Fruit fly (Drosophila melanogaster) whole organism, embryonic: ENCODE data around the gene dpp.

Experiments used
- CG10209 ChIP-seq: fragments of 200-800 bp; sonication (Bioruptor generic); optimal IDR thresholded peaks from 3 replicates; lab custom pipeline; 2017; ENCODE audit warnings: missing biosample characterization, mild to moderate bottlenecking, missing genetic modification characterization, missing genetic modification reagents
- CG10565 ChIP-seq: fragments of 200-800 bp; sonication (Bioruptor generic); optimal IDR thresholded peaks from 3 replicates; lab custom pipeline; 2016; ENCODE audit warnings: missing biosample characterization, mild to moderate bottlenecking, missing genetic modification characterization
- CG11085 ChIP-seq: fragments of 200-800 bp; sonication (Bioruptor generic); IDR thresholded peaks from 2 replicates; pipeline ENCODE4 v1.3.6; 2022; ENCODE audit warnings: missing biosample characterization, missing genetic modification characterization
- CG11560 ChIP-seq: fragments of 200-800 bp; sonication (Bioruptor generic); IDR thresholded peaks from 3 replicates; pipeline ENCODE4 v1.3.6; 2022; ENCODE audit warnings: missing biosample characterization, missing genetic modification characterization
- CG12104 ChIP-seq: fragments of 200-800 bp; sonication (Bioruptor generic); optimal IDR thresholded peaks from 3 replicates; lab custom pipeline; 2016; ENCODE audit warnings: missing biosample characterization, missing genetic modification characterization
- CG12219 ChIP-seq: fragments of 200-800 bp; sonication (Bioruptor generic); optimal IDR thresholded peaks from 3 replicates; lab custom pipeline; 2018; ENCODE audit warnings: missing biosample characterization, mild to moderate bottlenecking, missing genetic modification characterization
- CG12299 ChIP-seq: fragments of 200-800 bp; sonication (Bioruptor generic); optimal IDR thresholded peaks from 2 replicates; lab custom pipeline; 2018; ENCODE audit warnings: missing biosample characterization, mild to moderate bottlenecking, missing genetic modification characterization
- CG14441 ChIP-seq: fragments of 200-800 bp; sonication (Bioruptor generic); IDR thresholded peaks from 2 replicates; pipeline ENCODE4 v1.3.6; 2022; ENCODE audit warnings: missing biosample characterization, missing genetic modification characterization
- CG15073 ChIP-seq: fragments of 200-800 bp; sonication (Bioruptor generic); optimal IDR thresholded peaks from 2 replicates; lab custom pipeline; 2016; ENCODE audit warnings: missing biosample characterization, missing genetic modification characterization
- CG17568 ChIP-seq: fragments of 200-800 bp; sonication (Bioruptor generic); optimal IDR thresholded peaks from 2 replicates; lab custom pipeline; 2018; ENCODE audit warnings: missing biosample characterization, mild to moderate bottlenecking, missing genetic modification characterization, moderate library complexity
- CG17802 ChIP-seq: fragments of 200-800 bp; sonication (Bioruptor generic); optimal IDR thresholded peaks from 2 replicates; lab custom pipeline; 2018; ENCODE audit warnings: missing biosample characterization, mild to moderate bottlenecking, missing genetic modification characterization, moderate library complexity
- CG30403 ChIP-seq: fragments of 200-800 bp; sonication (Bioruptor generic); optimal IDR thresholded peaks from 3 replicates; lab custom pipeline; 2016; ENCODE audit warnings: missing biosample characterization, missing genetic modification characterization
- CG34376 ChIP-seq: fragments of 200-800 bp; sonication (Bioruptor generic); optimal IDR thresholded peaks from 2 replicates; lab custom pipeline; 2018; ENCODE audit warnings: missing biosample characterization, mild to moderate bottlenecking, missing genetic modification characterization
- CG3838 ChIP-seq: fragments of 200-800 bp; sonication (Bioruptor generic); optimal IDR thresholded peaks from 3 replicates; lab custom pipeline; 2016; ENCODE audit warnings: missing biosample characterization, missing genetic modification characterization
- CG4404 ChIP-seq: fragments of 200-800 bp; sonication (Bioruptor generic); IDR thresholded peaks from 2 replicates; pipeline ENCODE4 v1.3.6; 2022; ENCODE audit warnings: missing biosample characterization, missing genetic modification characterization
- CG4617 ChIP-seq: fragments of 200-800 bp; sonication (Bioruptor generic); optimal IDR thresholded peaks from 3 replicates; lab custom pipeline; 2016; ENCODE audit warnings: missing biosample characterization, missing genetic modification characterization, borderline replicate concordance
- CG7357 ChIP-seq: fragments of 200-800 bp; sonication (Bioruptor generic); IDR thresholded peaks from 3 replicates; pipeline ENCODE4 v1.3.6; 2022; ENCODE audit warnings: missing biosample characterization, missing genetic modification characterization
- CG7963 ChIP-seq: fragments of 200-800 bp; sonication (Bioruptor generic); IDR thresholded peaks from 3 replicates; pipeline ENCODE4 v1.3.6; 2022; ENCODE audit warnings: missing biosample characterization, missing genetic modification characterization; ENCODE audit not compliant: partially characterized antibody
- CG8290 ChIP-seq, 3 experiments: fragments of 200-800 bp; sonication (Bioruptor generic); optimal IDR thresholded peaks; 2 replicates each; lab custom pipeline; 2016 to 2019; ENCODE audit warnings: missing biosample characterization in 3 of 3, missing genetic modification characterization in 3 of 3, mild to moderate bottlenecking in 2 of 3, moderate library complexity in 1 of 3
- D19A ChIP-seq: fragments of 200-800 bp; optimal IDR thresholded peaks from 3 replicates; lab custom pipeline; 2019; ENCODE audit warnings: missing biosample characterization, mild to moderate bottlenecking, missing genetic modification characterization, moderate library complexity
- Dbx ChIP-seq: fragments of 200-800 bp; sonication (Bioruptor generic); IDR thresholded peaks from 3 replicates; pipeline ENCODE4 v1.3.6; 2022; ENCODE audit warnings: missing biosample characterization, missing genetic modification characterization
- Deaf1 ChIP-seq: fragments of 200-800 bp; optimal IDR thresholded peaks from 3 replicates; lab custom pipeline; 2019; ENCODE audit warnings: missing biosample characterization, mild to moderate bottlenecking, missing genetic modification characterization, moderate library complexity
- Fer1 ChIP-seq: fragments of 200-800 bp; sonication (Bioruptor generic); optimal IDR thresholded peaks from 2 replicates; lab custom pipeline; 2017; ENCODE audit warnings: missing biosample characterization, mild to moderate bottlenecking, missing genetic modification characterization
- Fer3 ChIP-seq: fragments of 200-800 bp; sonication (Bioruptor generic); optimal IDR thresholded peaks from 2 replicates; lab custom pipeline; 2018; ENCODE audit warnings: missing biosample characterization, mild to moderate bottlenecking, missing genetic modification characterization, moderate library complexity
- HLHmδ ChIP-seq: fragments of 200-800 bp; sonication (Bioruptor generic); optimal IDR thresholded peaks from 2 replicates; lab custom pipeline; 2018; ENCODE audit warnings: missing biosample characterization, mild to moderate bottlenecking, missing genetic modification characterization, moderate library complexity
- Hand ChIP-seq: fragments of 200-800 bp; sonication (Bioruptor generic); optimal IDR thresholded peaks from 2 replicates; lab custom pipeline; 2017; ENCODE audit warnings: mild to moderate bottlenecking, missing biosample characterization, missing genetic modification reagents, missing genetic modification characterization
- Hr51 ChIP-seq, 2 experiments: fragments of 200-800 bp; sonication (Bioruptor generic); optimal IDR thresholded peaks; 2 replicates in 1 of 2; 3 replicates in 1 of 2; lab custom pipeline; 2016 to 2018; ENCODE audit warnings: missing biosample characterization in 2 of 2, missing genetic modification characterization in 2 of 2, mild to moderate bottlenecking in 1 of 2, moderate library complexity in 1 of 2
- Lim3 ChIP-seq: fragments of 200-800 bp; sonication (Bioruptor generic); IDR thresholded peaks from 2 replicates; pipeline ENCODE4 v1.3.6; 2022; ENCODE audit warnings: missing biosample characterization, missing genetic modification characterization
- Lpt ChIP-seq: fragments of >200 bp; optimal IDR thresholded peaks from 2 replicates; lab custom pipeline; 2018; ENCODE audit warnings: missing biosample characterization, missing genetic modification characterization
- Nf-YA ChIP-seq: fragments of 200-800 bp; sonication (Bioruptor generic); IDR thresholded peaks from 2 replicates; pipeline ENCODE4 v1.3.6; 2022; ENCODE audit warnings: missing biosample characterization, missing genetic modification characterization
- Pdp1 ChIP-seq, 2 experiments: fragments of 200-800 bp; sonication (Bioruptor generic); optimal IDR thresholded peaks; 3 replicates each; lab custom pipeline; 2016; ENCODE audit warnings: missing biosample characterization in 2 of 2, missing genetic modification characterization in 2 of 2, mild to moderate bottlenecking in 1 of 2, moderate library complexity in 1 of 2
- Ptx1 ChIP-seq: fragments of 200-800 bp; sonication (Bioruptor generic); IDR thresholded peaks from 2 replicates; pipeline ENCODE4 v1.3.6; 2022; ENCODE audit warnings: missing biosample characterization, missing genetic modification characterization
- Ravus ChIP-seq: fragments of 200-800 bp; sonication (Bioruptor generic); IDR thresholded peaks from 2 replicates; pipeline ENCODE4 v1.3.6; 2022; ENCODE audit warnings: missing biosample characterization, missing genetic modification characterization
- Xbp1 ChIP-seq: fragments of 200-800 bp; sonication (Bioruptor generic); optimal IDR thresholded peaks from 3 replicates; lab custom pipeline; 2016; ENCODE audit warnings: missing biosample characterization, mild to moderate bottlenecking, missing genetic modification characterization
- aop ChIP-seq: fragments of 200-800 bp; sonication (Bioruptor generic); IDR thresholded peaks from 2 replicates; pipeline ENCODE4 v1.3.6; 2022; ENCODE audit warnings: missing biosample characterization, missing genetic modification characterization
- ara ChIP-seq: fragments of 200-800 bp; sonication (Bioruptor generic); IDR thresholded peaks from 2 replicates; pipeline ENCODE4 v1.3.6; 2022; ENCODE audit warnings: missing biosample characterization, missing genetic modification characterization
- bcd ChIP-seq: fragments of 200-800 bp; sonication (Bioruptor generic); optimal IDR thresholded peaks from 2 replicates; lab custom pipeline; 2017; ENCODE audit warnings: missing biosample characterization, mild to moderate bottlenecking, missing genetic modification characterization
- bigmax ChIP-seq: fragments of 200-800 bp; sonication (Bioruptor generic); optimal IDR thresholded peaks from 2 replicates; lab custom pipeline; 2018; ENCODE audit warnings: missing biosample characterization, mild to moderate bottlenecking, missing genetic modification characterization
- cato ChIP-seq: fragments of 200-800 bp; sonication (Bioruptor generic); optimal IDR thresholded peaks from 2 replicates; lab custom pipeline; 2016; ENCODE audit warnings: missing biosample characterization, missing genetic modification characterization, borderline replicate concordance
- dpn ChIP-seq, 2 experiments: fragments of 200-800 bp; sonication (Bioruptor generic); optimal IDR thresholded peaks; 3 replicates each; lab custom pipeline; 2016; ENCODE audit warnings: missing biosample characterization in 2 of 2, missing genetic modification characterization in 2 of 2
- fd3F ChIP-seq: fragments of 200-800 bp; sonication (Bioruptor generic); optimal IDR thresholded peaks from 2 replicates; lab custom pipeline; 2018; ENCODE audit warnings: missing biosample characterization, mild to moderate bottlenecking, missing genetic modification characterization, moderate library complexity
- gro ChIP-seq: fragments of 200-800 bp; sonication (Bioruptor generic); optimal IDR thresholded peaks from 2 replicates; lab custom pipeline; 2016; ENCODE audit warnings: missing biosample characterization, missing genetic modification characterization
- inv ChIP-seq: fragments of 200-800 bp; sonication (Bioruptor generic); IDR thresholded peaks from 2 replicates; pipeline ENCODE4 v1.3.6; 2022; ENCODE audit warnings: missing biosample characterization, missing genetic modification characterization; ENCODE audit not compliant: partially characterized antibody
- sima ChIP-seq: fragments of 200-800 bp; sonication (Bioruptor generic); optimal IDR thresholded peaks from 2 replicates; lab custom pipeline; 2016; ENCODE audit warnings: missing biosample characterization, missing genetic modification characterization
- slbo ChIP-seq: fragments of 200-800 bp; sonication (Bioruptor generic); IDR thresholded peaks from 2 replicates; pipeline ENCODE4 v1.3.6; 2022; ENCODE audit warnings: missing biosample characterization, missing genetic modification characterization
- so ChIP-seq: fragments of 200-800 bp; sonication (Bioruptor generic); IDR thresholded peaks from 3 replicates; pipeline ENCODE4 v1.3.6; 2022; ENCODE audit warnings: missing biosample characterization, missing genetic modification characterization
- sqz ChIP-seq: fragments of 200-800 bp; sonication (Bioruptor generic); optimal IDR thresholded peaks from 3 replicates; lab custom pipeline; 2018; ENCODE audit warnings: missing biosample characterization, mild to moderate bottlenecking, missing genetic modification characterization
- stc ChIP-seq: fragments of 200-800 bp; sonication (Bioruptor generic); IDR thresholded peaks from 2 replicates; pipeline ENCODE4 v1.3.6; 2022; ENCODE audit warnings: missing biosample characterization, missing genetic modification characterization
- tna ChIP-seq: fragments of 200-800 bp; sonication (Bioruptor generic); IDR thresholded peaks from 2 replicates; pipeline ENCODE4 v1.3.6; 2022; ENCODE audit warnings: missing biosample characterization, missing genetic modification characterization; ENCODE audit not compliant: partially characterized antibody
- wdn ChIP-seq: fragments of 200-800 bp; sonication (Bioruptor generic); IDR thresholded peaks from 2 replicates; pipeline ENCODE4 v1.3.6; 2022; ENCODE audit warnings: missing biosample characterization, missing genetic modification characterization

dpp gene

dm6 chr2L:2380805-2381204 is 47.4 kb upstream of the dpp start, which contains the start of gene Eogt (continued):
- TF ChIP-seq CG17568 (GFP tag; lab: Kevin White, UChicago) (no peak), Ravus (GFP tag; lab: Robert Waterston, UW) (peak; percentile 85), aop (GFP tag; lab: Robert Waterston, UW) (peak; percentile 84; the same call in 1 of the 2 replicates), CG14441 (peak; percentile 96), wdn (peak; percentile 93), Lim3 (GFP tag; lab: Robert Waterston, UW) (peak; percentile 84), Deaf1 (tag; lab: Kevin White, UChicago) (peak; percentile 69), inv (no peak), dpn (GFP tag; optimal IDR thresholded peaks at IDR 0.05; lab: Kevin White, UChicago) (peak; percentile 76 to 91), CG11085 (GFP tag; lab: Robert Waterston, UW) (peak; percentile 92), Fer3 (peak; percentile 89), CG10209 (GFP tag; lab: Kevin White, UChicago) (peak; percentile 94), CG34376 (GFP tag; lab: Kevin White, UChicago) (peak; percentile 56), CG7357 (peak; percentile 90), Hr51 (GFP tag; optimal IDR thresholded peaks at IDR 0.05; lab: Kevin White, UChicago) (peak; percentile 63 to 92), CG8290 (GFP tag; optimal IDR thresholded peaks at IDR 0.05; lab: Kevin White, UChicago) (peak; percentile 84), CG8290 (tag; optimal IDR thresholded peaks at IDR 0.05; lab: Kevin White, UChicago) (peak; percentile 58 to 98), CG10565 (GFP tag; lab: Kevin White, UChicago) (peak; percentile 54), Fer1 (peak; percentile 83), tna (GFP tag; lab: Robert Waterston, UW) (no peak), CG12219 (GFP tag; lab: Kevin White, UChicago) (peak; percentile 88), bcd (GFP tag; lab: Kevin White, UChicago) (peak; percentile 96), CG30403 (GFP tag; lab: Kevin White, UChicago) (peak; percentile 94), CG12299 (tag; lab: Kevin White, UChicago) (peak; percentile 88), CG12104 (GFP tag; lab: Kevin White, UChicago) (peak; percentile 84), bigmax (GFP tag; lab: Kevin White, UChicago) (no peak), CG17802 (tag; lab: Kevin White, UChicago) (peak; percentile 65), slbo (GFP tag; lab: Robert Waterston, UW) (peak; percentile 98), cato (GFP tag; lab: Kevin White, UChicago) (peak; percentile 87), sima (GFP tag; lab: Kevin White, UChicago) (no peak), stc (peak; percentile 97), HLHmδ (GFP tag; lab: Kevin White, UChicago) (no peak), CG15073 (peak; percentile 60), Pdp1 (GFP tag; optimal IDR thresholded peaks at IDR 0.05; lab: Kevin White, UChicago) (peak; percentile 82 to 85), so (peak; percentile 94), sqz (no peak), Lpt (no peak), Xbp1 (GFP tag; lab: Kevin White, UChicago) (peak; percentile 94), Dbx (GFP tag; lab: Robert Waterston, UW) (peak; percentile 95), CG11560 (tag; lab: Robert Waterston, UW) (peak; percentile 86), Nf-YA (GFP tag; lab: Robert Waterston, UW) (peak; percentile 94), Ptx1 (GFP tag; lab: Robert Waterston, UW) (peak; percentile 98), Hand (GFP tag; lab: Kevin White, UChicago) (peak; percentile 64), gro (GFP tag; lab: Kevin White, UChicago) (peak; percentile 27), ara (GFP tag; lab: Robert Waterston, UW) (peak; percentile 98), fd3F (GFP tag; lab: Kevin White, UChicago) (peak; percentile 90), CG4617 (GFP tag; lab: Kevin White, UChicago) (peak; percentile 92), CG3838 (peak; percentile 74), D19A (tag; lab: Kevin White, UChicago) (peak; percentile 86), CG7963 (GFP tag; lab: Robert Waterston, UW) (no peak), CG4404 (GFP tag; lab: Robert Waterston, UW) (peak; percentile 96)
